Fruit fly (Drosophila melanogaster) whole organism, prepupa: ENCODE data around the gene CG4911.

Experiments
- Blimp-1 ChIP-seq: fragments of 200-800 bp; sonication (Bioruptor generic); optimal IDR thresholded peaks from 3 replicates; lab custom pipeline; 2017; ENCODE audit warnings: missing biosample characterization, missing genetic modification characterization, mild to moderate bottlenecking, moderate library complexity, missing genetic modification reagents
- CG10669 ChIP-seq: fragments of 200-800 bp; sonication (Bioruptor generic); optimal IDR thresholded peaks from 3 replicates; lab custom pipeline; 2018; ENCODE audit warnings: missing biosample characterization, mild to moderate bottlenecking, missing genetic modification characterization, moderate library complexity
- CG11762 ChIP-seq: fragments of 200-800 bp; sonication (Bioruptor generic); optimal IDR thresholded peaks from 3 replicates; lab custom pipeline; 2016; ENCODE audit warnings: missing biosample characterization, missing genetic modification characterization; ENCODE audit not compliant: insufficient read depth
- CG15336 ChIP-seq: fragments of 200-800 bp; sonication (Bioruptor generic); IDR thresholded peaks from 2 replicates; pipeline ENCODE4 v1.3.6; 2022; ENCODE audit warnings: missing biosample characterization, missing genetic modification characterization
- CG32006 ChIP-seq: fragments of 200-800 bp; sonication (Bioruptor generic); optimal IDR thresholded peaks from 3 replicates; lab custom pipeline; 2017; ENCODE audit warnings: missing biosample characterization, mild to moderate bottlenecking, missing genetic modification characterization
- CG3919 ChIP-seq: fragments of 200-800 bp; sonication (Bioruptor generic); optimal IDR thresholded peaks from 3 replicates; lab custom pipeline; 2016; ENCODE audit warnings: missing biosample characterization, missing genetic modification characterization
- CG8319 ChIP-seq: fragments of 200-800 bp; sonication (Bioruptor generic); optimal IDR thresholded peaks from 3 replicates; lab custom pipeline; 2016; ENCODE audit warnings: missing biosample characterization, missing genetic modification characterization
- Gug ChIP-seq: fragments of 200-800 bp; sonication (Bioruptor generic); IDR thresholded peaks from 2 replicates; pipeline ENCODE4 v1.3.6; 2022; ENCODE audit warnings: missing biosample characterization, missing genetic modification characterization
- Smox ChIP-seq: fragments of 200-800 bp; sonication (Bioruptor generic); optimal IDR thresholded peaks from 3 replicates; lab custom pipeline; 2016; ENCODE audit warnings: missing biosample characterization, missing genetic modification characterization
- dac ChIP-seq: fragments of 200-800 bp; sonication (Bioruptor generic); optimal IDR thresholded peaks from 2 replicates; lab custom pipeline; 2017; ENCODE audit warnings: missing biosample characterization, mild to moderate bottlenecking, missing genetic modification characterization
- spab ChIP-seq: fragments of 200-800 bp; sonication (Bioruptor generic); optimal IDR thresholded peaks from 2 replicates; lab custom pipeline; 2017; ENCODE audit warnings: missing biosample characterization, mild to moderate bottlenecking, missing genetic modification characterization, missing genetic modification reagents

DNA sequence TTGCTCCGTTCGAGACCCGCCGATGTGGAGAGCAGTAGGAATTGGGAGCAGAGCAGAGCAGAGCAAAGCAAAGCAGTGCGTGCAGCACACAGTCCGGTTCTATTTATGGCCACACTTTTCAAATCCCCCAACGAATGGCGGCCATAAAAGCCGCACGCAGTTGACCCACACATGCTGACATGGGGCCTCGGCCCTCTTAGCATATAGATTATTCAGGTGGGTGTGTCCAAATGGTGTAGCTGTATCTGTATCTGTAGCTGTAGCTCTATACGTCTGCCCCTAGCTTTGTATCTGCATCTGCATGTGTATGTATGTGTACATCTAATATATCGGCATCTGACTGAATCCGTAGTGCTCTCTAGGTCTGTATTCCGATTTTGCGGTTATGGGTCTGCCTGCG is 48.8 kb upstream of the CG4911 start:
- TF ChIP-seq dac (GFP tag; lab: Kevin White, UChicago) (no peak), CG11762 (GFP tag; lab: Kevin White, UChicago) (no peak), Smox (no peak), CG15336 (GFP tag; lab: Robert Waterston, UW) (no peak), Gug (no peak), CG10669 (GFP tag; lab: Kevin White, UChicago) (no peak), spab (GFP tag; lab: Kevin White, UChicago) (no peak), CG8319 (GFP tag; lab: Kevin White, UChicago) (no peak), CG32006 (GFP tag; lab: Kevin White, UChicago) (no peak), Blimp-1 (no peak), CG3919 (GFP tag; lab: Kevin White, UChicago) (no peak)
